Worm (Caenorhabditis elegans) whole organism, L1 larva: Measurements from ENCODE around the gene F11E6.8.

Experiments
- ama-1 ChIP-seq: fragments of 150-350 bp; optimal IDR thresholded peaks from 2 replicates; lab custom pipeline; 2014
- blmp-1 ChIP-seq: fragments of 150-350 bp; optimal IDR thresholded peaks from 2 replicates; lab custom pipeline; 2014; ENCODE audit warnings: missing biosample characterization, missing genetic modification characterization
- ces-1 ChIP-seq: fragments of 150-350 bp; optimal IDR thresholded peaks from 2 replicates; lab custom pipeline; 2014; ENCODE audit warnings: missing biosample characterization, missing genetic modification reagents, missing genetic modification characterization
- dpl-1 ChIP-seq, 3 experiments: fragments of 150-350 bp in 2 of 3; sonication (generic microtip) in 1 of 3; optimal IDR thresholded peaks; 2 replicates each; lab custom pipeline; 2014 to 2017; ENCODE audit warnings: missing biosample characterization in 3 of 3, missing genetic modification characterization in 3 of 3, missing genetic modification reagents in 3 of 3
- lin-39 ChIP-seq: fragments of 150-350 bp; optimal IDR thresholded peaks from 2 replicates; lab custom pipeline; 2014; ENCODE audit warnings: missing biosample characterization, missing genetic modification reagents, missing genetic modification characterization
- nhr-11 ChIP-seq: fragments of 150-350 bp; optimal IDR thresholded peaks from 2 replicates; lab custom pipeline; 2014; ENCODE audit warnings: missing biosample characterization, missing genetic modification characterization
- pag-3 ChIP-seq: sonication (generic microtip); optimal IDR thresholded peaks from 2 replicates; lab custom pipeline; 2017; ENCODE audit warnings: missing genetic modification characterization, mild to moderate bottlenecking, missing compliant biosample characterization, antibody characterized with exemption, borderline replicate concordance; ENCODE audit not compliant: insufficient read depth
- tbx-2 ChIP-seq: sonication (generic microtip); optimal IDR thresholded peaks from 2 replicates; lab custom pipeline; 2016; ENCODE audit warnings: missing genetic modification characterization, missing compliant biosample characterization
- unc-130 ChIP-seq: fragments of 150-350 bp; optimal IDR thresholded peaks from 2 replicates; lab custom pipeline; 2017; ENCODE audit warnings: missing biosample characterization, missing genetic modification characterization, inconsistent platforms
- unc-62 ChIP-seq: fragments of 150-350 bp; optimal IDR thresholded peaks from 2 replicates; lab custom pipeline; 2014; ENCODE audit warnings: missing biosample characterization, missing genetic modification reagents, missing genetic modification characterization
- zag-1 ChIP-seq: fragments of 150-350 bp; optimal IDR thresholded peaks from 2 replicates; lab custom pipeline; 2014; ENCODE audit warnings: missing biosample characterization, missing genetic modification characterization
- zip-4 ChIP-seq: fragments of 200-800 bp; sonication (Bioruptor generic); optimal IDR thresholded peaks from 2 replicates; lab custom pipeline; 2018; ENCODE audit warnings: mild to moderate bottlenecking, missing genetic modification characterization, moderate library complexity, missing compliant biosample characterization

- TF ChIP-seq unc-130 (no peak), tbx-2 (tag; lab: Kevin White, UChicago) (no peak), zag-1 (tag; lab: Kevin White, UChicago) (no peak), nhr-11 (tag; lab: Kevin White, UChicago) (no peak), dpl-1 (GFP tag; optimal IDR thresholded peaks at IDR 0.05; lab: Kevin White, UChicago) (no peak), blmp-1 (tag; lab: Kevin White, UChicago) (no peak), ama-1 (no peak), lin-39 (tag; lab: Kevin White, UChicago) (no peak), ces-1 (GFP tag; lab: Kevin White, UChicago) (no peak), zip-4 (no peak), unc-62 (GFP tag; lab: Kevin White, UChicago) (no peak), pag-3 (tag; lab: Kevin White, UChicago) (no peak)
Measured at ce11 chrIV:17463108-17463608, 12.8 kb upstream of the F11E6.8 start, which contains the start of gene F11E6.10.
